Fruit fly (Drosophila melanogaster) whole organism: ENCODE data around the gene FBXO11.

Experiments
- CG8478 ChIP-seq: fragments of >200 bp; optimal IDR thresholded peaks from 2 replicates; lab custom pipeline; 2018; ENCODE audit warnings: inconsistent platforms
- Dll ChIP-seq: fragments of >200 bp; optimal IDR thresholded peaks from 2 replicates; lab custom pipeline; 2017
- EcR ChIP-seq, 2 experiments: fragments of >200 bp; optimal IDR thresholded peaks; 2 replicates each; lab custom pipeline; 2017; ENCODE audit warnings: missing biosample characterization in 2 of 2, missing genetic modification characterization in 2 of 2, missing genetic modification reagents in 2 of 2
- pan ChIP-seq: fragments of >200 bp; optimal IDR thresholded peaks from 2 replicates; lab custom pipeline; 2017
- psq ChIP-seq: fragments of >200 bp; optimal IDR thresholded peaks from 2 replicates; lab custom pipeline; 2017
- usp ChIP-seq: fragments of >200 bp; optimal IDR thresholded peaks from 2 replicates; lab custom pipeline; 2017; ENCODE audit warnings: missing biosample characterization, missing genetic modification characterization, mixed read lengths

Gene FBXO11

DNA sequence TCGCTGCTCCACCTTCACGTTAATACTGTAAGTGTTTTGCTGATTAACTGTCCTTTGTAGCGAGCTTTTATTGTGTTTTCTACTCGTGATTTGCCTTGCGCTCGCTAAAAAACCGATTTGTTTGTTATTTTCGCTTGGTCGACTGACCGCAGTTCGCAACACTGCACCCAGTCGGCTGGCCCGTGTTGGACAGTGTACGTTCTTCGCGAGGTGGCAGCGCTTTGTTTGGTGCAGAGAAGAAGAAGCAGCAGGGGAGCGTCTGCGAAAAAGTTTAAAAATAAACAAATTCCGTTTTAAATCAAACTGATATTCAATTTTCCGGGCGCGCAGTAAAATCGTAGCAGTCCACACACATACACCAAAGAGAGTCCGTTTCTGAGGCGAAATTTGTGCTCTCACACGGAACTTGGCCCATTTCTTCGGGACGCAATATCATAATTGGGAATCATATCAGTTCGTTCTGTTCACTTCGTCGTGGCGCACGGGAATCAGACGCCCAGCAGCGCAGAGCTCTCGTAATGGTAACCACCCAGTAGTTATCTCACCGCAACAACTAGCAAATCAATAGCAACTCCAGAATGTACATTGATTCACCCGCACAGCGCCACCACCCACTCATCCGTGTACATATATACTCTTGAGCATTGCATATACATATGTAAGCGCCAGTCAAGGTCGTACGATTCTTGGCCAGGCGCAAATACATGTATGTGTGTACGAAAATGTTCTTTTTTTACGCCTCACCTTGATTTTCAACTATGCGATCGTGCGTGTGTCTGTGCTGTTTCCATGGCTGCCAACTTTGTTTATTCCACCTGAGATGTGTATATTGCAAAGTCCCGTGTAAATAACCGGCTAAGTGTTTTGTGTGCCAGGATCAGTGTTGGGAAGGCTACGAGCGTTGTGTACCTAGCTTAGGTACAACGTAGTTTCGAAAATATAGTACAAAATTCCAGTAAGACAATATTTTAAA lies 41.3 kb downstream of the FBXO11 start, which contains the start of gene Naa80:
Naa80 (plus strand) TSS at position 215 of the 973 bp plus-strand sequence.
- TF ChIP-seq Dll (lab: Kevin White, UChicago) (no peak), pan (lab: Kevin White, UChicago) (no peak), CG8478 (lab: Kevin White, UChicago) (no peak), usp (GFP tag; lab: Kevin White, UChicago) (no peak)

dm6 chr3R:9762955-9763931 lies 45.9 kb downstream of the FBXO11 start, which contains the start of the genes Snap24 and CG8478:
Gene Snap24 (minus strand): TSS chr3R:9763150.
Gene CG8478 (plus strand): TSS chr3R:9763650.
- no peak for TF ChIP-seq usp (GFP tag; lab: Kevin White, UChicago)

- TF ChIP-seq Dll (lab: Kevin White, UChicago) (no peak), EcR (GFP tag; optimal IDR thresholded peaks at IDR 0.05; lab: Kevin White, UChicago) (no peak), CG8478 (lab: Kevin White, UChicago) (no peak), pan (lab: Kevin White, UChicago) (no peak), psq (no peak), usp (GFP tag; lab: Kevin White, UChicago) (no peak)
Observed at dm6 chr3R:9759360-9760191, 49.6 kb downstream of the FBXO11 start, which contains the start of gene Mpi. Gene Mpi (plus strand): TSS chr3R:9759622.

- TF ChIP-seq CG8478 (lab: Kevin White, UChicago) (no peak), usp (GFP tag; lab: Kevin White, UChicago) (no peak), psq (no peak), EcR (GFP tag; optimal IDR thresholded peaks at IDR 0.05; lab: Kevin White, UChicago) (no peak), pan (lab: Kevin White, UChicago) (no peak), Dll (lab: Kevin White, UChicago) (no peak)
Observed at dm6 chr3R:9756187-9756586, 53.0 kb downstream of the FBXO11 start, which contains the start of the genes Alg12 and Rpt3R. Gene Alg12 (plus strand): TSS chr3R:9756491. Gene Rpt3R (minus strand): TSS chr3R:9756510.

DNA sequence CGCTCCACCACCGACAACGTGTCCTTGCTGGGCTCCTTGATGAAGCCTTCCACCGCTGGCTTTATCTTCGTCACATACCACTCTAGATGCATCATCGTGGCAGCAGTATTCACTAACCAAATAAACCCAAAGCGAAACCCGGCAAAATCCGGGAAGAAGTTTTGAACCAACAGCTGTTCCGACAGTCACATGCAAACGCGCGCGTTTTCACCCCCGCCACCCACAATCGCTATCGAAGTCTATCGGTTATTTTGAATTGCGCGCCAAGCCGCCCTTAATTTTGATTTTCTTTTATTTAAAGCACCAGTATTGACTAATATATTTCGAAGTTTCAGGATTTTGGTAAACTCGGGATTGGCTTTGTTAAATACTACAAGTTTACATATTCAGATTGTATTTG lies 54.7 kb downstream of the FBXO11 start, which contains the start of gene Tti1:
Tti1 (minus strand) TSS at position 200 of the 400 bp plus-strand sequence.
- TF ChIP-seq psq (no peak), usp (GFP tag; lab: Kevin White, UChicago) (no peak), EcR (GFP tag; optimal IDR thresholded peaks at IDR 0.05; lab: Kevin White, UChicago) (no peak), pan (lab: Kevin White, UChicago) (no peak), Dll (lab: Kevin White, UChicago) (no peak), CG8478 (lab: Kevin White, UChicago) (no peak)
